Worm (Caenorhabditis elegans): ENCODE results near the gene coq-3.

The coq-3 gene

ce11 chrIV:14797849-14798248 is 1.7 kb upstream of the coq-3 start, which contains the start of gene arl-8:
Gene arl-8, plus strand, starts transcription at chrIV:14798149.
- TF ChIP-seq F13H6.1 (tag; optimal IDR thresholded peaks at IDR 0.05) (no peak), ama-1 (optimal IDR thresholded peaks at IDR 0.05) (peak; percentile 17), ztf-1 (GFP tag; conservative IDR thresholded peaks at IDR 0.05) (no peak), ztf-11 (tag; optimal IDR thresholded peaks at IDR 0.05) (no peak), ceh-16 (tag; optimal IDR thresholded peaks at IDR 0.05) (no peak)

DNA sequence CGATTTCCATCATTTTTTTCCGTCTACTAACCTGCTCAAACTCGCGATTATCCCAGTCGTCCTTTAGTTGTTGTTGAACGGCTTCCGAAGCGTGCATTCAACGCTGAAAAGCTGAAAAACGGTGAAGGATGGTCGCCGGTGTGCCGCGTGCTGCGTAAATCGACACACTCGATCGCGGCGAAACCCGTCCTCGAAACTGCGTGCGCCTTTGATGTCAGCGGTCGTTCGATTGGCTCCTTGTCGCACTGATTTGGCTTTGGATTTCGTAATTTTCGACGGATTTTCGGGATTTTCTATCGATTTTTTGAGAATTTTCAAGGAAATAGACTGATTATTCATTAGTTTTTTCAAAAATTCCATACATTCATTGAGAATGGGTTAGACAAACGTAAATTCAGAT is 1.2 kb upstream of the coq-3 start, which contains the start of the genes Y57G11C.1147 and nuo-3:
Gene Y57G11C.1147 (minus strand): TSS at position 161 of the 400 bp plus-strand sequence.
Gene nuo-3 (minus strand): TSS at position 191 of the 400 bp plus-strand sequence.
- peak; percentile 10 for TF ChIP-seq R02D3.7 (tag; optimal IDR thresholded peaks at IDR 0.05)
- peak; percentile 22 for TF ChIP-seq nhr-129 (tag; optimal IDR thresholded peaks at IDR 0.05)
- TF ChIP-seq C34F6.9 (tag; optimal IDR thresholded peaks at IDR 0.05) = peak; percentile 22
- TF ChIP-seq lin-11 (tag; optimal IDR thresholded peaks at IDR 0.05) = peak; percentile 3
- TF ChIP-seq ceh-82 (tag; optimal IDR thresholded peaks at IDR 0.05) = no peak
- TF ChIP-seq lin-39 (tag; optimal IDR thresholded peaks at IDR 0.05) = no peak
- peak; percentile 55 for TF ChIP-seq unc-55 (GFP tag; optimal IDR thresholded peaks at IDR 0.05)

- peak; percentile 97 for TF ChIP-seq crh-2 (tag; optimal IDR thresholded peaks at IDR 0.05)
- no peak for TF ChIP-seq elt-1 (tag; optimal IDR thresholded peaks at IDR 0.05)
- TF ChIP-seq ztf-1 (GFP tag; conservative IDR thresholded peaks at IDR 0.05) = no peak
- peak; percentile 50 for TF ChIP-seq fos-1 (tag; optimal IDR thresholded peaks at IDR 0.05)
- peak; percentile 46 for TF ChIP-seq ztf-4 (tag; optimal IDR thresholded peaks at IDR 0.05)
- peak; percentile 96 for TF ChIP-seq blmp-1 (tag; optimal IDR thresholded peaks at IDR 0.05; ENCODE audit: insufficient read depth)
- TF ChIP-seq dmd-4 (tag; optimal IDR thresholded peaks at IDR 0.05) = no peak
- TF ChIP-seq ceh-16 (tag; optimal IDR thresholded peaks at IDR 0.05) = peak; percentile 54
- TF ChIP-seq aly-2 (tag; optimal IDR thresholded peaks at IDR 0.05) = no peak
- TF ChIP-seq mbf-1 (tag; optimal IDR thresholded peaks at IDR 0.05) = no peak
- TF ChIP-seq nhr-25 (tag; optimal IDR thresholded peaks at IDR 0.05) = peak; percentile 65
- peak; percentile 30 for TF ChIP-seq sma-3 (GFP tag; optimal IDR thresholded peaks at IDR 0.05)
- TF ChIP-seq peb-1 (tag; optimal IDR thresholded peaks at IDR 0.05) = no peak
- TF ChIP-seq lsy-2 (tag; optimal IDR thresholded peaks at IDR 0.05) = peak; percentile 4 to 47
- peak; percentile 89 for TF ChIP-seq nhr-129 (tag; optimal IDR thresholded peaks at IDR 0.05)
- no peak for TF ChIP-seq nhr-12 (tag; optimal IDR thresholded peaks at IDR 0.05)
- peak; percentile 61 for TF ChIP-seq F13H6.1 (tag; optimal IDR thresholded peaks at IDR 0.05)
- peak; percentile 53 for TF ChIP-seq snpc-4 (tag; optimal IDR thresholded peaks at IDR 0.05)
- TF ChIP-seq nhr-21 (tag; optimal IDR thresholded peaks at IDR 0.05) = peak; percentile 10
- TF ChIP-seq C34F6.9 (tag; optimal IDR thresholded peaks at IDR 0.05) = peak; percentile 71
- peak; percentile 71 for TF ChIP-seq lin-13 (GFP tag; optimal IDR thresholded peaks at IDR 0.05)
- TF ChIP-seq unc-55 (GFP tag; optimal IDR thresholded peaks at IDR 0.05) = peak; percentile 68
- TF ChIP-seq mdl-1 (tag; optimal IDR thresholded peaks at IDR 0.05) = peak; percentile 16 to 22
- peak; percentile 38 for TF ChIP-seq sem-4 (tag; optimal IDR thresholded peaks at IDR 0.05)
- peak; percentile 38 for TF ChIP-seq sma-9 (GFP tag; optimal IDR thresholded peaks at IDR 0.05)
- no peak for TF ChIP-seq sma-9 (tag; optimal IDR thresholded peaks at IDR 0.05)
Observed at ce11 chrIV:14793900-14794624, 2.1 kb downstream of the coq-3 start.

DNA sequence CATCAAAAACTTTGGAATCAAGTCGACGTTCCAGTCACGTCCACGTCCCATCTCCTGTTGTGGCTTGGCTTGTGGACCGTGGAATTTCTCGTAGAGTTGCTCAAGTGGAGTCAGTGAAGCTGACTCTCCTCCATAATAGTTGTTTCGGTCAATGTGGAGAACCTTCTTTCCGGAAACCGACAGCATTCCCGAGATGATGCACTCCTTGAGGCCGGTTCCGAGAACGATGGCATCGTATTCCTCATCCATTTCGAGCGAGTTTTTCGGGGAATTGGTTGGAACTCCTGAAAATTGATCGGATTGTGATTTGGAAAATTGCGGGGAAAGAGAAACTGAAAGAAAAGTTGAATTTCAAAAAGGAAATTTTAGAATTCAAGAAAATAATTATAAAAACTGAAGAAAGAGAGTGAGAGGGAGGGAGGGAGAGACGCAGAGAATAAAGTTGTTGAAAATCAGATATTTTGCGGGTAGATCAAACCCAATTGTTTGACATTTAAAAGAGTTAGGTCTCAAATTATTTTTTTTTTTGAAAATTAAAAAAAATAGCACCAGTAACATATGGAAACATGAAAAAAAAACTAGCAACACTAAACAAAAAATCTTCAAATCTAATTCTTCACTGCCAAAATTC is 3.4 kb downstream of the coq-3 start, which contains the start of gene gdi-1:
Gene gdi-1 (minus strand): TSS at position 286 of the 631 bp plus-strand sequence.
- peak in 1 of 2 experiments; percentile 33 for TF ChIP-seq lsy-2 (tag; optimal IDR thresholded peaks at IDR 0.05)
- TF ChIP-seq unc-62 (GFP tag; optimal IDR thresholded peaks at IDR 0.05) = no peak
- TF ChIP-seq lin-39 (tag; optimal IDR thresholded peaks at IDR 0.05) = no peak
- TF ChIP-seq ama-1 (optimal IDR thresholded peaks at IDR 0.05) = peak; percentile 45
- TF ChIP-seq dmd-4 (tag; optimal IDR thresholded peaks at IDR 0.05) = no peak

ce11 chrIV:14790579-14790978 is 5.5 kb downstream of the coq-3 start:
- TF ChIP-seq ama-1 (optimal IDR thresholded peaks at IDR 0.05) = peak; percentile 18
- TF ChIP-seq ztf-4 (tag; optimal IDR thresholded peaks at IDR 0.05) = no peak
- TF ChIP-seq elt-1 (tag; optimal IDR thresholded peaks at IDR 0.05) = no peak
- peak in 1 of 2 experiments; percentile 13 for TF ChIP-seq lsy-2 (tag; optimal IDR thresholded peaks at IDR 0.05)

Measured in whole organism, L2 larva.